Fruit fly (Drosophila melanogaster) whole organism, embryonic: ENCODE data around the gene CG9992.

ENCODE experiments used
- C15 ChIP-seq: fragments of 200-800 bp; sonication (Bioruptor generic); IDR thresholded peaks from 3 replicates; pipeline ENCODE4 v1.3.6; 2022; ENCODE audit warnings: missing biosample characterization, missing genetic modification characterization
- CG10543 ChIP-seq: fragments of 200-800 bp; sonication (Bioruptor generic); optimal IDR thresholded peaks from 3 replicates; lab custom pipeline; 2017; ENCODE audit warnings: missing biosample characterization, mild to moderate bottlenecking, missing genetic modification characterization, moderate library complexity
- CG11085 ChIP-seq: fragments of 200-800 bp; sonication (Bioruptor generic); IDR thresholded peaks from 2 replicates; pipeline ENCODE4 v1.3.6; 2022; ENCODE audit warnings: missing biosample characterization, missing genetic modification characterization
- CG12219 ChIP-seq: fragments of 200-800 bp; sonication (Bioruptor generic); optimal IDR thresholded peaks from 3 replicates; lab custom pipeline; 2018; ENCODE audit warnings: missing biosample characterization, mild to moderate bottlenecking, missing genetic modification characterization
- CG13624 ChIP-seq: fragments of 200-800 bp; sonication (Bioruptor generic); optimal IDR thresholded peaks from 2 replicates; lab custom pipeline; 2016; ENCODE audit warnings: missing biosample characterization, missing genetic modification characterization
- CG13775 ChIP-seq: fragments of 200-800 bp; sonication (Bioruptor generic); optimal IDR thresholded peaks from 3 replicates; lab custom pipeline; 2017; ENCODE audit warnings: missing biosample characterization, mild to moderate bottlenecking, missing genetic modification characterization
- CG15011 ChIP-seq: fragments of 200-800 bp; sonication (Bioruptor generic); optimal IDR thresholded peaks from 3 replicates; lab custom pipeline; 2018; ENCODE audit warnings: missing biosample characterization, mild to moderate bottlenecking, missing genetic modification characterization
- CG15269 ChIP-seq: fragments of 200-800 bp; sonication (Bioruptor generic); optimal IDR thresholded peaks from 2 replicates; lab custom pipeline; 2018; ENCODE audit warnings: missing biosample characterization, mild to moderate bottlenecking, missing genetic modification characterization, moderate library complexity
- CG15514 ChIP-seq: fragments of 200-800 bp; sonication (Bioruptor generic); optimal IDR thresholded peaks from 3 replicates; lab custom pipeline; 2017; ENCODE audit warnings: missing biosample characterization, missing genetic modification characterization, mild to moderate bottlenecking, moderate library complexity, missing genetic modification reagents
- CG2120 ChIP-seq: fragments of 200-800 bp; sonication (Bioruptor generic); optimal IDR thresholded peaks from 3 replicates; lab custom pipeline; 2016; ENCODE audit warnings: missing biosample characterization, missing genetic modification characterization
- CG2199 ChIP-seq: fragments of 200-800 bp; sonication (Bioruptor generic); IDR thresholded peaks from 3 replicates; pipeline ENCODE4 v1.3.6; 2022; ENCODE audit warnings: missing biosample characterization, missing genetic modification characterization
- CG32772 ChIP-seq: fragments of 200-800 bp; sonication (Bioruptor generic); IDR thresholded peaks from 2 replicates; pipeline ENCODE4 v1.3.6; 2022; ENCODE audit warnings: missing biosample characterization, missing genetic modification characterization
- CG3838 ChIP-seq: fragments of 200-800 bp; sonication (Bioruptor generic); optimal IDR thresholded peaks from 3 replicates; lab custom pipeline; 2016; ENCODE audit warnings: missing biosample characterization, missing genetic modification characterization
- CG3995 ChIP-seq: fragments of 200-800 bp; sonication (Bioruptor generic); optimal IDR thresholded peaks from 3 replicates; lab custom pipeline; 2016; ENCODE audit warnings: missing biosample characterization, missing genetic modification characterization
- CG42726 ChIP-seq: fragments of 200-800 bp; sonication (Bioruptor generic); IDR thresholded peaks from 2 replicates; pipeline ENCODE4 v1.3.6; 2022; ENCODE audit warnings: missing biosample characterization, missing genetic modification characterization; ENCODE audit not compliant: partially characterized antibody
- CG4282 ChIP-seq: fragments of 200-800 bp; sonication (Bioruptor generic); optimal IDR thresholded peaks from 2 replicates; lab custom pipeline; 2016; ENCODE audit warnings: missing biosample characterization, missing genetic modification characterization
- CG4424 ChIP-seq: fragments of 200-800 bp; sonication (Bioruptor generic); optimal IDR thresholded peaks from 3 replicates; lab custom pipeline; 2016; ENCODE audit warnings: missing biosample characterization, missing genetic modification characterization
- CG7786 ChIP-seq: fragments of 200-800 bp; sonication (Bioruptor generic); optimal IDR thresholded peaks from 2 replicates; lab custom pipeline; 2016; ENCODE audit warnings: missing biosample characterization, missing genetic modification characterization
- CG8388 ChIP-seq: fragments of 200-800 bp; sonication (Bioruptor generic); optimal IDR thresholded peaks from 2 replicates; lab custom pipeline; 2019; ENCODE audit warnings: missing biosample characterization, mild to moderate bottlenecking, missing genetic modification characterization, moderate library complexity
- Dfd ChIP-seq, 2 experiments: fragments of >200 bp; optimal IDR thresholded peaks; 2 replicates each; lab custom pipeline; 2017; ENCODE audit warnings: missing biosample characterization in 2 of 2, missing genetic modification characterization in 2 of 2
- Dip2 ChIP-seq: fragments of 200-800 bp; sonication (Bioruptor generic); IDR thresholded peaks from 2 replicates; pipeline ENCODE4 v1.3.6; 2022; ENCODE audit warnings: missing biosample characterization, missing genetic modification characterization
- Ets65A ChIP-seq: fragments of 200-800 bp; sonication (Bioruptor generic); peaks from one replicate; lab custom pipeline; 2016; ENCODE audit warnings: missing biosample characterization, missing genetic modification characterization
- Hey ChIP-seq: fragments of 200-800 bp; sonication (Bioruptor generic); optimal IDR thresholded peaks from 3 replicates; lab custom pipeline; 2018; ENCODE audit warnings: missing biosample characterization, mild to moderate bottlenecking, missing genetic modification characterization
- Lhr ChIP-seq: fragments of 200-800 bp; sonication (Bioruptor generic); optimal IDR thresholded peaks from 3 replicates; lab custom pipeline; 2017; ENCODE audit warnings: mild to moderate bottlenecking, missing biosample characterization, missing genetic modification reagents, missing genetic modification characterization
- Lim3 ChIP-seq: fragments of 200-800 bp; sonication (Bioruptor generic); IDR thresholded peaks from 2 replicates; pipeline ENCODE4 v1.3.6; 2022; ENCODE audit warnings: missing biosample characterization, missing genetic modification characterization
- Mad ChIP-seq: fragments of 200-800 bp; sonication (Bioruptor generic); optimal IDR thresholded peaks from 2 replicates; lab custom pipeline; 2016; ENCODE audit warnings: missing biosample characterization, missing genetic modification characterization
- NFAT ChIP-seq: fragments of 200-800 bp; sonication (Bioruptor generic); IDR thresholded peaks from 2 replicates; pipeline ENCODE4 v1.3.6; 2022; ENCODE audit warnings: missing biosample characterization, missing genetic modification characterization
- Neu2 ChIP-seq: fragments of 200-800 bp; sonication (Bioruptor generic); optimal IDR thresholded peaks from 3 replicates; lab custom pipeline; 2016; ENCODE audit warnings: missing biosample characterization, missing genetic modification characterization, borderline replicate concordance
- Opbp ChIP-seq: fragments of 200-800 bp; sonication (Bioruptor generic); IDR thresholded peaks from 3 replicates; pipeline ENCODE4 v1.3.6; 2022; ENCODE audit warnings: missing biosample characterization, missing genetic modification characterization; ENCODE audit not compliant: partially characterized antibody
- PHDP ChIP-seq: fragments of 200-800 bp; sonication (Bioruptor generic); optimal IDR thresholded peaks from 3 replicates; lab custom pipeline; 2018; ENCODE audit warnings: missing biosample characterization, mild to moderate bottlenecking, missing genetic modification characterization, moderate library complexity
- Trl ChIP-seq, 3 experiments: fragments of >200 bp in 2 of 3; fragments of 200-800 bp in 1 of 3; sonication (Bioruptor generic) in 1 of 3; optimal IDR thresholded peaks; 2 replicates in 1 of 3; 3 replicates in 2 of 3; lab custom pipeline; 2016 to 2017; ENCODE audit warnings: missing biosample characterization in 1 of 3, missing genetic modification characterization in 1 of 3
- bowl ChIP-seq: fragments of 200-800 bp; sonication (Bioruptor generic); IDR thresholded peaks from 2 replicates; pipeline ENCODE4 v1.3.6; 2022; ENCODE audit warnings: missing biosample characterization, missing genetic modification characterization
- cad ChIP-seq: fragments of >200 bp; optimal IDR thresholded peaks from 2 replicates; lab custom pipeline; 2017; ENCODE audit warnings: missing biosample characterization, missing genetic modification characterization
- chn ChIP-seq: fragments of 200-800 bp; sonication (Bioruptor generic); optimal IDR thresholded peaks from 2 replicates; lab custom pipeline; 2016; ENCODE audit warnings: missing biosample characterization, missing genetic modification characterization
- crp ChIP-seq, 2 experiments: fragments of 200-800 bp; sonication (Bioruptor generic); optimal IDR thresholded peaks; 2 replicates in 1 of 2; 3 replicates in 1 of 2; lab custom pipeline; 2017; ENCODE audit warnings: missing biosample characterization in 2 of 2, missing genetic modification characterization in 2 of 2, mild to moderate bottlenecking in 1 of 2, moderate library complexity in 1 of 2
- dysf ChIP-seq: fragments of 200-800 bp; sonication (Bioruptor generic); IDR thresholded peaks from 3 replicates; pipeline ENCODE4 v1.3.6; 2022; ENCODE audit warnings: missing biosample characterization, missing genetic modification characterization
- en ChIP-seq: fragments of 200-800 bp; sonication (Bioruptor generic); optimal IDR thresholded peaks from 2 replicates; lab custom pipeline; 2016; ENCODE audit warnings: missing biosample characterization, missing genetic modification characterization
- fd96Cb ChIP-seq: fragments of 200-800 bp; sonication (Bioruptor generic); optimal IDR thresholded peaks from 2 replicates; lab custom pipeline; 2018; ENCODE audit warnings: missing biosample characterization, mild to moderate bottlenecking, missing genetic modification characterization, moderate library complexity
- grn ChIP-seq: fragments of 200-800 bp; sonication (Bioruptor generic); optimal IDR thresholded peaks from 3 replicates; lab custom pipeline; 2017; ENCODE audit warnings: missing biosample characterization, missing genetic modification characterization
- gsb-n ChIP-seq: fragments of 200-800 bp; sonication (Bioruptor generic); optimal IDR thresholded peaks from 3 replicates; lab custom pipeline; 2018; ENCODE audit warnings: missing biosample characterization, mild to moderate bottlenecking, missing genetic modification characterization
- hb ChIP-seq: fragments of 200-800 bp; sonication (Bioruptor generic); IDR thresholded peaks from 3 replicates; pipeline ENCODE4 v1.3.6; 2022; ENCODE audit warnings: missing biosample characterization, missing genetic modification characterization; ENCODE audit not compliant: partially characterized antibody
- inv ChIP-seq: fragments of 200-800 bp; sonication (Bioruptor generic); IDR thresholded peaks from 2 replicates; pipeline ENCODE4 v1.3.6; 2022; ENCODE audit warnings: missing biosample characterization, missing genetic modification characterization; ENCODE audit not compliant: partially characterized antibody
- klu ChIP-seq: fragments of 200-800 bp; sonication (Bioruptor generic); IDR thresholded peaks from 2 replicates; pipeline ENCODE4 v1.3.6; 2022; ENCODE audit warnings: missing biosample characterization, missing genetic modification characterization
- mld ChIP-seq: fragments of 200-800 bp; sonication (Bioruptor generic); IDR thresholded peaks from 3 replicates; pipeline ENCODE4 v1.3.6; 2022; ENCODE audit warnings: missing biosample characterization, missing genetic modification characterization; ENCODE audit not compliant: partially characterized antibody
- p53 ChIP-seq: fragments of 200-800 bp; sonication (Bioruptor generic); optimal IDR thresholded peaks from 2 replicates; lab custom pipeline; 2016; ENCODE audit warnings: missing biosample characterization, missing genetic modification characterization
- sima ChIP-seq: fragments of 200-800 bp; sonication (Bioruptor generic); optimal IDR thresholded peaks from 2 replicates; lab custom pipeline; 2016; ENCODE audit warnings: missing biosample characterization, missing genetic modification characterization
- tio ChIP-seq: fragments of 200-800 bp; sonication (Bioruptor generic); optimal IDR thresholded peaks from 2 replicates; lab custom pipeline; 2017; ENCODE audit warnings: missing biosample characterization, missing genetic modification characterization, inconsistent platforms
- z ChIP-seq: fragments of 200-800 bp; sonication (Bioruptor generic); IDR thresholded peaks from 3 replicates; pipeline ENCODE4 v1.3.6; 2022; ENCODE audit warnings: missing biosample characterization, missing genetic modification characterization
- zfh1 ChIP-seq: fragments of 200-800 bp; sonication (Bioruptor generic); IDR thresholded peaks from 3 replicates; pipeline ENCODE4 v1.3.6; 2022; ENCODE audit warnings: missing biosample characterization, missing genetic modification characterization

CG9992 gene

DNA sequence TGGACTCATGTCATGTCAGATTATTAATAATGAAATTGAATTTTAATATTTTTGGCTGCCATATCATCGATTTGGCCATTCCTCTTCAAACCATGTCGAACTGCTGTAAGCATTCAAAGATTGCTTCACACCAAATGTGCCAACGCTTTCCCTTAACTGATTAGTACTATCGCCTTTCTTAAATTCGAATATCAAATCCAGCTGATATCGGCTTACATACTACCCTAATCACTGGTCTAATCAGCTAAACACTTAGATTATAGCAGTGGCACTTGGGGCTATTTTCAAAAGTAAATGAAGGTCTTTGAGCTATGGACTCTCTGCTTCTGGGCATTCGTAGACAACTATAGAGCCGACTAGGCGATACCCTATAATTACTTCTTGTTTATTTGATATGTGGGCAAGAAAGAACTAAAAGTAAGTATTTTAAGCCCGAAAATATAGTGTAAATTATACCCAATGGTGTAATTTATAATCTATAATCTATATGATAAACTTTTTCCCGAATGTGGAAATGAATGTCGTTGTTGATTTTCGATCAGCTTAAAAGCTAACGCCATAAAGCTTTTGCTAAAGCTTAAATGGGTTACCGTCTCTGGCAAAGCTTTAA lies 19.2 kb upstream of the CG9992 start (continued):
- TF ChIP-seq CG15011 (peak; percentile 68), tio (GFP tag; lab: Kevin White, UChicago) (no peak), inv (GFP tag; lab: Robert Waterston, UW) (no peak), Hey (tag; lab: Kevin White, UChicago) (peak; percentile 55), CG3995 (GFP tag; lab: Kevin White, UChicago) (peak; percentile 7), PHDP (tag; lab: Kevin White, UChicago) (peak; percentile 89), CG3838 (GFP tag; lab: Kevin White, UChicago) (peak; percentile 8), CG10543 (GFP tag; lab: Kevin White, UChicago) (peak; percentile 44), klu (peak; percentile 29; the same call in 1 of the 2 replicates), crp (GFP tag; optimal IDR thresholded peaks at IDR 0.05; lab: Kevin White, UChicago) (peak in 1 of 2 experiments; percentile 23), Lhr (GFP tag; lab: Kevin White, UChicago) (peak; percentile 15), bowl (GFP tag; lab: Robert Waterston, UW) (peak; percentile 43; the same call in 1 of the 2 replicates), cad (GFP tag; lab: Kevin White, UChicago) (no peak), Neu2 (GFP tag; lab: Kevin White, UChicago) (no peak), CG2199 (no peak), CG7786 (GFP tag; lab: Kevin White, UChicago) (peak; percentile 31), Trl (optimal IDR thresholded peaks at IDR 0.05; lab: Kevin White, UChicago) (no peak), Trl (GFP tag; optimal IDR thresholded peaks at IDR 0.05; lab: Kevin White, UChicago) (peak; percentile 51), mld (no peak), CG42726 (GFP tag; lab: Robert Waterston, UW) (no peak), CG13775 (GFP tag; lab: Kevin White, UChicago) (peak; percentile 53), Dip2 (GFP tag; lab: Robert Waterston, UW) (no peak), Opbp (GFP tag; lab: Robert Waterston, UW) (no peak), Ets65A (GFP tag; lab: Kevin White, UChicago) (peak; percentile 62), hb (GFP tag; lab: Robert Waterston, UW) (no peak), dysf (GFP tag; lab: Robert Waterston, UW) (peak; percentile 88), z (GFP tag; lab: Robert Waterston, UW) (0 out of 3 replicates have a peak, but pooled peaks have one; percentile 16), NFAT (peak; percentile 52), CG11085 (GFP tag; lab: Robert Waterston, UW) (peak; percentile 44; the same call in 1 of the 2 replicates), CG8388 (GFP tag; lab: Kevin White, UChicago) (peak; percentile 64), chn (peak; percentile 35), en (GFP tag; lab: Kevin White, UChicago) (peak; percentile 15), p53 (GFP tag; lab: Kevin White, UChicago) (no peak), CG15269 (tag; lab: Kevin White, UChicago) (peak; percentile 89), C15 (0 out of 3 replicates have a peak, but pooled peaks have one; percentile 29), CG32772 (GFP tag; lab: Robert Waterston, UW) (peak; percentile 63), sima (GFP tag; lab: Kevin White, UChicago) (no peak), CG13624 (peak; percentile 72), fd96Cb (tag; lab: Kevin White, UChicago) (peak; percentile 68), grn (GFP tag; lab: Kevin White, UChicago) (peak; percentile 94), CG12219 (GFP tag; lab: Kevin White, UChicago) (peak; percentile 77), gsb-n (tag; lab: Kevin White, UChicago) (peak; percentile 39), CG4424 (GFP tag; lab: Kevin White, UChicago) (peak; percentile 66), CG15514 (peak; percentile 79), CG4282 (GFP tag; lab: Kevin White, UChicago) (no peak), Lim3 (GFP tag; lab: Robert Waterston, UW) (no peak), CG2120 (GFP tag; lab: Kevin White, UChicago) (peak; percentile 91), Dfd (GFP tag; optimal IDR thresholded peaks at IDR 0.05; lab: Kevin White, UChicago) (no peak), zfh1 (GFP tag; lab: Robert Waterston, UW) (peak; percentile 28; the same call in 2 of the 3 replicates), Mad (peak; percentile 62)
